Worm (Caenorhabditis elegans): ENCODE results near the gene F33G12.6.

DNA sequence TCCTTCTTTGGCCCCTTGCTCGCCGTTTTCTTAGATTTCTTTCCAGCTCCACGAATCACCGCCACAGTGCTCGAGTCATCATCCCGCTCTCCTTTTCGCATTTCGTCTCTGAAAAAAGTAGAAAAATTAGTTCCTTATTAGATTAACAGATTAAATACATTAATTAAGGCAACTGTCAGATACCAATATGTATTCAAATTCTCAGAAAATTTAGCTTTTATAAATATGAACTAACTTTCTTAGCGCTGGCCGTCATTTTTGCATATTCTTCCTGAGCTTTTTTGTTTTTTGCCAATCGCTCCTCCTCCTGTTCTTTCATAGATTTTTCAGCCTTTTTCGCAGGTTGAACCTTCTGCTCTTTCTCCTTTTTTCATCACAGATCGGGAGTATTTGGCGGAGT, 49.9 kb downstream of the F33G12.6 start, which contains the start of gene C04G6.6:
- TF ChIP-seq aly-1 (tag; optimal IDR thresholded peaks at IDR 0.05) = no peak
- no peak for TF ChIP-seq tbx-37 (GFP tag; conservative IDR thresholded peaks at IDR 0.05)
- TF ChIP-seq ama-1 (optimal IDR thresholded peaks at IDR 0.05) = no peak
- no peak for TF ChIP-seq scrt-1 (GFP tag; IDR thresholded peaks at IDR 0.05)
- TF ChIP-seq sea-1 (GFP tag; conservative IDR thresholded peaks at IDR 0.05) = no peak
- TF ChIP-seq ceh-36 (tag; optimal IDR thresholded peaks at IDR 0.05) = no peak
- no peak for TF ChIP-seq ets-7 (tag; optimal IDR thresholded peaks at IDR 0.05)
- TF ChIP-seq hnd-1 (tag; optimal IDR thresholded peaks at IDR 0.05) = no peak
- no peak for TF ChIP-seq flt-1 (GFP tag; IDR thresholded peaks at IDR 0.05)
- no peak for TF ChIP-seq pes-1 (GFP tag; IDR thresholded peaks at IDR 0.05)
- no peak for TF ChIP-seq tra-4 (tag; optimal IDR thresholded peaks at IDR 0.05)
- TF ChIP-seq ceh-13 (GFP tag; optimal IDR thresholded peaks at IDR 0.05) = no peak
- no peak for TF ChIP-seq tbx-11 (GFP tag; IDR thresholded peaks at IDR 0.05)
